Fruit fly (Drosophila melanogaster) whole organism, adult: ENCODE measurements around the gene TwdlG.

Experiments used
- CG11617 ChIP-seq: fragments of 200-800 bp; sonication (Bioruptor generic); optimal IDR thresholded peaks from 2 replicates; lab custom pipeline; 2017; ENCODE audit warnings: mild to moderate bottlenecking, missing biosample characterization, missing genetic modification reagents, missing genetic modification characterization
- CG12768 ChIP-seq: fragments of 200-800 bp; sonication (Bioruptor generic); optimal IDR thresholded peaks from 2 replicates; lab custom pipeline; 2017; ENCODE audit warnings: missing biosample characterization, missing genetic modification characterization, mild to moderate bottlenecking, moderate library complexity, missing genetic modification reagents
- CG14711 ChIP-seq: fragments of 200-800 bp; sonication (Bioruptor generic); optimal IDR thresholded peaks from 2 replicates; lab custom pipeline; 2018; ENCODE audit warnings: missing biosample characterization, mild to moderate bottlenecking, missing genetic modification characterization, moderate library complexity
- CG1620 ChIP-seq: fragments of 200-800 bp; sonication (Bioruptor generic); optimal IDR thresholded peaks from 2 replicates; lab custom pipeline; 2016; ENCODE audit warnings: missing biosample characterization, missing genetic modification characterization
- CG5204 ChIP-seq: fragments of 200-800 bp; sonication (Bioruptor generic); optimal IDR thresholded peaks from 2 replicates; lab custom pipeline; 2016; ENCODE audit warnings: missing biosample characterization, missing genetic modification characterization
- CG7045 ChIP-seq: fragments of 200-800 bp; sonication (Bioruptor generic); optimal IDR thresholded peaks from 2 replicates; lab custom pipeline; 2017; ENCODE audit warnings: missing biosample characterization, mild to moderate bottlenecking, missing genetic modification characterization
- Crg-1 ChIP-seq: fragments of 200-800 bp; sonication (Bioruptor generic); optimal IDR thresholded peaks from 2 replicates; lab custom pipeline; 2016; ENCODE audit warnings: missing biosample characterization, missing genetic modification characterization
- ovo ChIP-seq: fragments of 200-800 bp; sonication (Bioruptor generic); optimal IDR thresholded peaks from 2 replicates; lab custom pipeline; 2016; ENCODE audit warnings: missing biosample characterization, missing genetic modification characterization
- toe ChIP-seq: fragments of 200-800 bp; sonication (Bioruptor generic); optimal IDR thresholded peaks from 2 replicates; lab custom pipeline; 2016; ENCODE audit warnings: missing biosample characterization, missing genetic modification characterization

dm6 chr3R:4234991-4235553 is 16.1 kb downstream of the TwdlG start, which contains the start of gene Gel:
- TF ChIP-seq CG14711 (tag; lab: Kevin White, UChicago) = no peak
- no peak for TF ChIP-seq CG5204 (GFP tag; lab: Kevin White, UChicago)
- TF ChIP-seq Crg-1 = no peak
- TF ChIP-seq ovo (GFP tag; lab: Kevin White, UChicago) = no peak
- no peak for TF ChIP-seq CG7045 (GFP tag; lab: Kevin White, UChicago)
- no peak for TF ChIP-seq toe
- no peak for TF ChIP-seq CG12768 (GFP tag; lab: Kevin White, UChicago)
- TF ChIP-seq CG11617 = no peak
- no peak for TF ChIP-seq CG1620 (GFP tag; lab: Kevin White, UChicago)
